Worm (Caenorhabditis elegans) whole organism, midembryonic: Measurements from ENCODE around the gene arl-5.

ENCODE experiments used
- T22C8.4 ChIP-seq: fragments of 200-800 bp; sonication (Bioruptor generic); IDR thresholded peaks from 2 replicates; pipeline ENCODE4 v1.3.6; 2022; ENCODE audit warnings: missing genetic modification characterization, missing compliant biosample characterization
- cog-1 ChIP-seq: sonication (generic microtip); optimal IDR thresholded peaks from 2 replicates; lab custom pipeline; 2016; ENCODE audit warnings: missing genetic modification characterization, missing compliant biosample characterization
- flt-1 ChIP-seq: fragments of 200-800 bp; sonication (Bioruptor generic); IDR thresholded peaks from 2 replicates; pipeline ENCODE4 v1.3.6; 2022; ENCODE audit warnings: missing genetic modification characterization, missing compliant biosample characterization
- klf-2 ChIP-seq: fragments of 200-800 bp; sonication (Bioruptor generic); conservative IDR thresholded peaks from 2 replicates; pipeline ENCODE4 v1.3.6; 2022; ENCODE audit warnings: missing genetic modification reagents, missing genetic modification characterization, missing compliant biosample characterization
- med-1 ChIP-seq: sonication (generic microtip); optimal IDR thresholded peaks from 2 replicates; lab custom pipeline; 2017; ENCODE audit warnings: missing genetic modification characterization, mild to moderate bottlenecking, missing compliant biosample characterization, antibody characterized with exemption, missing genetic modification reagents; ENCODE audit not compliant: insufficient read depth
- ref-1 ChIP-seq: fragments of 200-800 bp; sonication (Bioruptor generic); conservative IDR thresholded peaks from 2 replicates; pipeline ENCODE4 v1.3.6; 2022; ENCODE audit warnings: missing genetic modification reagents, missing genetic modification characterization, missing compliant biosample characterization
- tab-1 ChIP-seq: fragments of 200-800 bp; sonication (Bioruptor generic); IDR thresholded peaks from 2 replicates; pipeline ENCODE4 v1.3.6; 2022; ENCODE audit warnings: missing genetic modification characterization, missing compliant biosample characterization
- ztf-23 ChIP-seq: fragments of 200-800 bp; sonication (Bioruptor generic); IDR thresholded peaks from 2 replicates; pipeline ENCODE4 v1.3.6; 2022; ENCODE audit warnings: missing genetic modification reagents, missing genetic modification characterization, missing compliant biosample characterization
- ztf-29 ChIP-seq: fragments of 200-800 bp; sonication (Bioruptor generic); IDR thresholded peaks from 2 replicates; pipeline ENCODE4 v1.3.6; 2022; ENCODE audit warnings: missing genetic modification reagents, missing genetic modification characterization, missing compliant biosample characterization

The arl-5 gene

DNA sequence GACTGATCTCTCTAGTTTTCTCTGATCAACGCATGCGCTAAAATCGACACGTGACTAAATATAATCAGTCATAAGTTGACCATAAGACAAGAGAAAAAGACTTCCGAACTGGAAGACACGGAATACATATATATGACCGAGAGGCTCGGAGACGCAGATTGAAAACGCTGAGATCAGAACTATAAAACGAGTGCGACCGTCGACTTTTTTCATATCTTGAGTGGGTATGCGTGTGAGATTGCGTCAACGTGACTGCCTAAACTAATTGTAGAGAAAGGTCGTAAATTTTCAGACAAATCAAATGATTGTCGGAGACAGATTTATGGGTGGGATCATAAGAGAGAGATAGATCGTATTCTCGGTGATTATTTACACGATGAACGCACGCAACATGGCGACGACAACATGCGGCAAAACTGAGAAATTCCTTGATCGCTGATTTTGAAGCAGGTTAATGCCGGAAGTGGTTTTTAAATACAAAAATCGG lies 15.4 kb upstream of the arl-5 start:
- no peak for TF ChIP-seq ref-1
- TF ChIP-seq flt-1 (GFP tag; lab: Robert Waterston, UW), result no peak
- no peak for TF ChIP-seq cog-1
- TF ChIP-seq ztf-29 (GFP tag; lab: Robert Waterston, UW), result no peak
- no peak for TF ChIP-seq med-1
- no peak for TF ChIP-seq tab-1
- TF ChIP-seq ztf-23 (GFP tag; lab: Robert Waterston, UW), result no peak
- no peak for TF ChIP-seq klf-2 (GFP tag; lab: Robert Waterston, UW)
- TF ChIP-seq T22C8.4 (GFP tag; lab: Robert Waterston, UW), result no peak

DNA sequence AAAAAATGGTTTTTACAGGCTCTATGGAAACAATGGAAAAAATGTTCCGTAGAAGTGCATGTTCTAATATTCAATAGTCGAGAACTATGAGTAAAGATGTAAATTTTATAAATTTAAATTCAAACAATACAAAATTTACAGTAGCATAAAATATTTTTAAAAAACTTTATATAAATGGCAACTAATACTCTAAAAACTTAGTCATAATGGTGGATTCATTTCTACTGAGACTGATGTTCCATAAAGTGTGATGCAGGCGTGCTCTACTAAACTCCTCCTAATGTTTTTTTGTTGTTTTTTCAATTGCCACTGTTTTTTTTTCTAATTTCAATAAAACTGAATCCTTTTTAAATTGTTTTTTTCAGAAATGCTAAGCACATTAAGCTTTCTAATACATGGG lies 14.9 kb upstream of the arl-5 start, which contains the start of gene gtap-2:
Gene gtap-2, plus strand, starts transcription at position 366 of the 400 bp plus-strand sequence.
- TF ChIP-seq cog-1 (no peak), tab-1 (no peak), klf-2 (GFP tag; lab: Robert Waterston, UW) (no peak), T22C8.4 (GFP tag; lab: Robert Waterston, UW) (no peak), flt-1 (GFP tag; lab: Robert Waterston, UW) (no peak), ref-1 (no peak), ztf-23 (GFP tag; lab: Robert Waterston, UW) (no peak), med-1 (no peak), ztf-29 (GFP tag; lab: Robert Waterston, UW) (no peak)

DNA sequence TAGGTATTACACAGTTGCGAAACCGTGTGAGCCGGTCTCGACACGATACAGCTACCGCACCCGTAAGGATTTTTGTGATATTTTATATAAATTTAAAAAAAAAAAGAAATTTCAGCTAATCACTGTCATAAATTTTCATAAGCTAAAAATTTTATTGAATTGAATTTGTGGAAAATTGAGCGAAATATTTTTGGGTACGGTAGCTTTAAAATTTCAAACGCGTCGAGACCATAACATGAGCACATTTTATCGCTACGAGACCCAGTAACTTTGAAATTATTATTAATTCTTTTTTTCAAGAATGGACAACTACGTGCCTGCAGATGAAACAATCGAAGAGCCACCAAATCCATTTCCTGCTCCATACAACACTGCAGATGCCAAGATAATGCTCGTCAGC lies 9.9 kb upstream of the arl-5 start, which contains the start of gene ZK632.14:
Gene ZK632.14, plus strand, starts transcription at position 301 of the 400 bp plus-strand sequence.
- TF ChIP-seq klf-2 (GFP tag; lab: Robert Waterston, UW), result no peak
- no peak for TF ChIP-seq ztf-23 (GFP tag; lab: Robert Waterston, UW)
- no peak for TF ChIP-seq flt-1 (GFP tag; lab: Robert Waterston, UW)
- TF ChIP-seq ref-1, result no peak
- no peak for TF ChIP-seq cog-1
- no peak for TF ChIP-seq ztf-29 (GFP tag; lab: Robert Waterston, UW)
- no peak for TF ChIP-seq T22C8.4 (GFP tag; lab: Robert Waterston, UW)
- TF ChIP-seq tab-1, result no peak
- TF ChIP-seq med-1, result no peak

DNA sequence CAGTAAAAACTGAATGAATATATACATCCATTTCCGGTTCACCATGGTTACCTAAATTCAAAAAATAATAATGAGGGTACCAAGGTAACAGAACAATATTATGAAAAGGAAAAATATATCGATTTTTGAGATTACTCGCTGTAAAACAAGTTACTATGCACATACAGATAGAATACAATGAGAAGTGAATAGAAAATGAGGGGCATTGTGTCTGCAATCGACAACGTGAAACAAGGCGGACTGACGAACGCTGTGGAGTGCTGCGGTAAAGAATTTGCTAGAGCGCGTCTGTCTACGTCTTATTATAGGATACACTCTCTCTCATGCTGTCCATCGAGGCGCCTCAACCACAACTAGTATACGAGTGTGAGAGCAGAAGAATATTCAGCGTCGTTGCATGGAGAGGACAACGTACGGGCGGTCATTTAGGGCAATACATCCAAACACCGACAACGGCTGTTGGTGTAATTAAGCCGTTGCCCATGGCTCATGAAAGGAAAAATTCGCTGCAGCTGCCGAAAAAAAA lies 5.9 kb upstream of the arl-5 start, which contains the start of gene cnx-1:
Gene cnx-1, minus strand, starts transcription at position 51 of the 526 bp plus-strand sequence.
- TF ChIP-seq ztf-29 (GFP tag; lab: Robert Waterston, UW) (no peak), tab-1 (peak; percentile 68; the same call in 1 of the 2 replicates), cog-1 (no peak), klf-2 (GFP tag; lab: Robert Waterston, UW) (no peak), ztf-23 (GFP tag; lab: Robert Waterston, UW) (no peak), med-1 (no peak), ref-1 (no peak), flt-1 (GFP tag; lab: Robert Waterston, UW) (peak; percentile 42; the same call in 1 of the 2 replicates), T22C8.4 (GFP tag; lab: Robert Waterston, UW) (no peak)

DNA sequence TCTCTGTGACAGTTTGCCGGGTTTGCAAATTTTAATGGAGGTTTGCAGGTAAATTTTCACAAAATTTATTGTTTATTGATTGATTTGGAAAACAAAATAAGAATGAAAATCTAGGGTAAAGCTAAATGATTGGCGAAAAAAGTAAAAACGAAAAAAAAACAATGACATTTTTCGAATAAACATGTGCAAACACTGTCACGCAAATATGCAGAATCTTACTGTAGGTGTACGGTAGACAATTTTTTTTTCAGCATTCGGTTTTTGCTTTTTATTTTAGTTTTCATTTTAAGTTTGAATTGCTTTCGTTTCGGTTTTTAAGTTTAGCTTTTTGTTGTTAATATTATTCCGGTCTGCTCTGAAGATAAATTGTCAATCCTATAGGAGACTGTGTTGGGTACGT lies 5.1 kb upstream of the arl-5 start:
- no peak for TF ChIP-seq ztf-29 (GFP tag; lab: Robert Waterston, UW)

DNA sequence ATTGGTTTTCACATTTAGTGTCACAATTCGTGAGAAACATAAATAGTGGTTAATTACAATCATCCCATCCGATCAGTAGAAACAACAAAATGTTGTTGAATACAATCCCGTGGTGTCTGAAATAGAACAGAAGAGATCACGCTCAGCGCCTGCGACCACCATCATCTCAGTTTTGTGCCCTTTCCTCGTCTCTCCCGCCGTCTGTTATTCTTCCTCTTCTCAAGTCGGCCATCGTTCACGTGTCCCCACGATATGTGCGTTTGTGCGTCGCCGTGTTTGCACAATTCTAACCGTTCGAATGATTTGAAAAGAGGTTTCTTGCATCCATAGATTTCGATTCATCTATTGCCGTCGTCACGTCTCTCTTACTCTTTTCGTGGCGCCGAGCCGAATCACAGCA lies 4.3 kb upstream of the arl-5 start, which contains the start of gene panl-3:
Gene panl-3, plus strand, starts transcription at position 294 of the 400 bp plus-strand sequence.
- no peak for TF ChIP-seq klf-2 (GFP tag; lab: Robert Waterston, UW)
- TF ChIP-seq T22C8.4 (GFP tag; lab: Robert Waterston, UW), result no peak
- no peak for TF ChIP-seq flt-1 (GFP tag; lab: Robert Waterston, UW)
- no peak for TF ChIP-seq tab-1
- TF ChIP-seq med-1, result no peak
- peak; percentile 70; the same call in 1 of the 2 replicates for TF ChIP-seq ztf-23 (GFP tag; lab: Robert Waterston, UW)

DNA sequence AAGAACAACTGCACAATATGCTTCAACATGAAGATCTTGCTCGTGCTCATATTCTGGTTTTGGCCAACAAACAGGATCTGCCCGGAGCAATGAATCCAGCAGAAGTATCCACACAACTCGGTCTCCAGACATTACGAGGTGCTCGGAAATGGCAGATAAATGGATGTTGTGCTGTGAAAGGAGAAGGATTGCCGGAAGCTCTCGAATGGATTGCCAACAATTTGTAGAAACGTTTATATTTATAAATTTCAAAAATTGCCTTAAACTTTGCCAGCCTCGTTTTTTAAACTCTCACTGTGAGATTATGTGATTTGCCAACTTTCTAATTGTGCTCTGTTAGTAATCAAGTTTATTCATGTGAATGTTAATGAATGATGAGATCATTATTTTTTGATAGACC lies 706 bp downstream of the arl-5 start:
- TF ChIP-seq cog-1 (no peak), flt-1 (GFP tag; lab: Robert Waterston, UW) (no peak), ztf-29 (GFP tag; lab: Robert Waterston, UW) (no peak), klf-2 (GFP tag; lab: Robert Waterston, UW) (no peak), tab-1 (no peak), T22C8.4 (GFP tag; lab: Robert Waterston, UW) (no peak), ref-1 (no peak), med-1 (no peak), ztf-23 (GFP tag; lab: Robert Waterston, UW) (no peak)

DNA sequence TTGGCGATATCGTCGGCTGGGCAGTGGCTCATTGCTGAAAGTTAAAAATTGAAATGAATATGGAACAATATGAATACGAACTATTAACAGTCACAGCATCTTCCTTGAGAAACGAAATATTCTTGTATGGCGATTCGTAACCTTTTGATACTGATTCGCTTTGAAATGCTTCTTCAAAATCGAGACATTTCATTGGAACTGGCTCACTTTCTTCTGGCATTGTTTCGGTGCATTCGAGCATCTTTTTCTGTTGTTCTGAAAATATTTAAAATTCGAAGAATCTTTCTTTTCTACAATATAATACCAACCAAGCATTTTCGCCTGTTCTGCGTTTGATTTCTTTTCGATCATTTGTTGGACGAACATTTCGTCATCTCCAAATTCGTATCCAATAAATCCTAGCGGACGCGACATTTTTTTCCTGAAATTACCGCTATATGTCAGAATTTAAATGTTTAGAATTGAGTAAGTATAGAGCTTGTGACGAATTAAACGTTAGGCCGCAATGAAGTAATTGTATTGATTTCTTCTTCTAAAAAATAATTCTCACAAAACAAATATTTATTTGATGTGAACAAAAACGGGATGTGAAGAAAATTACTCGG lies 1.4 kb downstream of the arl-5 start, which contains the start of gene lin-52:
Gene lin-52, minus strand, starts transcription at position 421 of the 605 bp plus-strand sequence.
- TF ChIP-seq tab-1, result no peak
- TF ChIP-seq ztf-23 (GFP tag; lab: Robert Waterston, UW), result no peak
- TF ChIP-seq klf-2 (GFP tag; lab: Robert Waterston, UW), result no peak
- no peak for TF ChIP-seq med-1
- TF ChIP-seq ref-1, result no peak
- no peak for TF ChIP-seq T22C8.4 (GFP tag; lab: Robert Waterston, UW)

DNA sequence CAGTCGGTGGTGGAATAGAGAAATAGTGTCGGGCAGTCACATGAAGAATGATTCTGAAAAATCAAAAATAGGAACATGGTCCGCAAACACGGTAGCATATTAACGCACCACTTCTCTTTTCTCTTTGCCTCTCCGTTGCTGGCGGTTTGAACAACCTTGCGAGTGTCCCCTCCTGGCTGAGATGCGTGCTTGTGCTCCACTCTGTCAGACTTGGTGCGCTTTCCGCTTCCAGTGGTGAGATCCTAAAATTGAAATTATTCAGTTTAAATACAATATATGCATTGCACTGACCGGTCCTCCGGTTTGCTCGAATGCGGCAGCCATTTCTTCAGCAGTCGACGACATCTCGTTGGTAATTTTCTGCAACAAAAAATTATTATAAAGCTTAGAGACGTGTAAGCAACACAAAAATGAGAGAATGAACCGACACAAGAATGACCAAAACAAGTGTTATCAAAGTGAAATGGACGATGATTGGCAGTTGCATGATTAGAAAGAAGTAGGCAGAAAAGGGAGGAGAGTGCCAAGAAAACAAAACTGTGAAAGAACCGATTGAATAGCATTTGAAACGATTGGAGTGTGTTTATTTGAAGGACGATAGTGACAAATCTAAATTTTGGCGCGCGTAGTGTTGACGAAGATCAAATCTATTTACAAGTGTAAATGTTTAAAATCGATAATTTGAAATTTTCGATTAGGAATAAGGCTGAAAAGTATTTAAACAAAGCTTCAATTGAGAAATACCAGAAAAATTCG lies 2.2 kb downstream of the arl-5 start, which contains the start of gene ZK632.9:
Gene ZK632.9, minus strand, starts transcription at position 360 of the 756 bp plus-strand sequence.
- no peak for TF ChIP-seq ref-1
- TF ChIP-seq cog-1, result no peak
- 0 out of 2 replicates have a peak, but pooled peaks have one; percentile 38 for TF ChIP-seq ztf-29 (GFP tag; lab: Robert Waterston, UW)
- no peak for TF ChIP-seq T22C8.4 (GFP tag; lab: Robert Waterston, UW)
- no peak for TF ChIP-seq klf-2 (GFP tag; lab: Robert Waterston, UW)
